Fruit fly (Drosophila melanogaster) whole organism, embryonic: ENCODE results near the gene CG33287.

Experiments
- ATbp ChIP-seq: fragments of 200-800 bp; sonication (Bioruptor generic); optimal IDR thresholded peaks from 2 replicates; lab custom pipeline; 2017; ENCODE audit warnings: missing biosample characterization, mild to moderate bottlenecking, missing genetic modification characterization, missing genetic modification reagents
- B-H2 ChIP-seq: fragments of 200-800 bp; sonication (Bioruptor generic); optimal IDR thresholded peaks from 2 replicates; lab custom pipeline; 2018; ENCODE audit warnings: missing biosample characterization, mild to moderate bottlenecking, missing genetic modification characterization
- BEAF-32 ChIP-seq: fragments of 200-800 bp; sonication (Bioruptor generic); optimal IDR thresholded peaks from 3 replicates; lab custom pipeline; 2017; ENCODE audit warnings: missing biosample characterization, missing genetic modification characterization, mild to moderate bottlenecking, moderate library complexity, missing genetic modification reagents
- CG11504 ChIP-seq: fragments of 200-800 bp; sonication (Bioruptor generic); optimal IDR thresholded peaks from 3 replicates; lab custom pipeline; 2019; ENCODE audit warnings: missing biosample characterization, mild to moderate bottlenecking, missing genetic modification characterization, moderate library complexity
- CG13296 ChIP-seq: fragments of 200-800 bp; sonication (Bioruptor generic); optimal IDR thresholded peaks from 3 replicates; lab custom pipeline; 2018; ENCODE audit warnings: missing biosample characterization, mild to moderate bottlenecking, missing genetic modification characterization
- CG13424 ChIP-seq: fragments of 200-800 bp; sonication (Bioruptor generic); optimal IDR thresholded peaks from 2 replicates; lab custom pipeline; 2019; ENCODE audit warnings: missing biosample characterization, mild to moderate bottlenecking, missing genetic modification characterization, moderate library complexity
- CG15011 ChIP-seq: fragments of 200-800 bp; sonication (Bioruptor generic); optimal IDR thresholded peaks from 3 replicates; lab custom pipeline; 2018; ENCODE audit warnings: missing biosample characterization, mild to moderate bottlenecking, missing genetic modification characterization
- CG17912 ChIP-seq: fragments of 200-800 bp; sonication (Bioruptor generic); optimal IDR thresholded peaks from 2 replicates; lab custom pipeline; 2018; ENCODE audit warnings: missing biosample characterization, mild to moderate bottlenecking, missing genetic modification characterization
- CG30403 ChIP-seq: fragments of 200-800 bp; sonication (Bioruptor generic); optimal IDR thresholded peaks from 3 replicates; lab custom pipeline; 2016; ENCODE audit warnings: missing biosample characterization, missing genetic modification characterization
- CG30431 ChIP-seq: fragments of 200-800 bp; sonication (Bioruptor generic); optimal IDR thresholded peaks from 2 replicates; lab custom pipeline; 2017; ENCODE audit warnings: missing biosample characterization, missing genetic modification characterization
- CG33213 ChIP-seq: fragments of 200-800 bp; sonication (Bioruptor generic); optimal IDR thresholded peaks from 3 replicates; lab custom pipeline; 2016; ENCODE audit warnings: missing biosample characterization, missing genetic modification characterization
- CG3407 ChIP-seq: fragments of 200-800 bp; sonication (Bioruptor generic); optimal IDR thresholded peaks from 2 replicates; lab custom pipeline; 2018; ENCODE audit warnings: missing biosample characterization, mild to moderate bottlenecking, missing genetic modification characterization
- CG6654 ChIP-seq: fragments of 200-800 bp; sonication (Bioruptor generic); optimal IDR thresholded peaks from 2 replicates; lab custom pipeline; 2017; ENCODE audit warnings: missing biosample characterization, mild to moderate bottlenecking, missing genetic modification characterization
- CG7372 ChIP-seq: fragments of 200-800 bp; sonication (Bioruptor generic); IDR thresholded peaks from 2 replicates; pipeline ENCODE4 v1.3.6; 2022; ENCODE audit warnings: missing biosample characterization, missing genetic modification characterization
- CTCF ChIP-seq: fragments of 200-800 bp; sonication (Bioruptor generic); optimal IDR thresholded peaks from 2 replicates; lab custom pipeline; 2017; ENCODE audit warnings: missing biosample characterization, mild to moderate bottlenecking, missing genetic modification characterization, moderate library complexity
- CoRest ChIP-seq: fragments of 200-800 bp; sonication (Bioruptor generic); optimal IDR thresholded peaks from 3 replicates; lab custom pipeline; 2018; ENCODE audit warnings: missing biosample characterization, mild to moderate bottlenecking, missing genetic modification characterization, moderate library complexity
- Dad ChIP-seq: fragments of 200-800 bp; sonication (Bioruptor generic); optimal IDR thresholded peaks from 3 replicates; lab custom pipeline; 2016; ENCODE audit warnings: missing biosample characterization, missing genetic modification characterization
- Eip74EF ChIP-seq, 2 experiments: fragments of 200-800 bp in 1 of 2; fragments of >200 bp in 1 of 2; sonication (Bioruptor generic) in 1 of 2; optimal IDR thresholded peaks; 2 replicates each; lab custom pipeline; 2017 to 2019; ENCODE audit warnings: missing biosample characterization in 2 of 2, missing genetic modification characterization in 2 of 2, mild to moderate bottlenecking in 1 of 2, moderate library complexity in 1 of 2
- HmgZ ChIP-seq: fragments of 200-800 bp; sonication (Bioruptor generic); optimal IDR thresholded peaks from 2 replicates; lab custom pipeline; 2018; ENCODE audit warnings: missing biosample characterization, mild to moderate bottlenecking, missing genetic modification characterization
- Med ChIP-seq: fragments of 200-800 bp; sonication (Bioruptor generic); peaks from one replicate; lab custom pipeline; 2016; ENCODE audit warnings: missing biosample characterization, missing genetic modification characterization, mild to moderate bottlenecking, inconsistent platforms, moderate library complexity
- Nf-YA ChIP-seq: fragments of 200-800 bp; sonication (Bioruptor generic); IDR thresholded peaks from 2 replicates; pipeline ENCODE4 v1.3.6; 2022; ENCODE audit warnings: missing biosample characterization, missing genetic modification characterization
- Optix ChIP-seq: fragments of 200-800 bp; sonication (Bioruptor generic); IDR thresholded peaks from 3 replicates; pipeline ENCODE4 v1.3.6; 2022; ENCODE audit warnings: missing biosample characterization, missing genetic modification characterization
- Six4 ChIP-seq: fragments of 200-800 bp; sonication (Bioruptor generic); optimal IDR thresholded peaks from 2 replicates; lab custom pipeline; 2016; ENCODE audit warnings: missing biosample characterization, missing genetic modification characterization
- Sox102F ChIP-seq: fragments of 200-800 bp; sonication (Bioruptor generic); optimal IDR thresholded peaks from 2 replicates; lab custom pipeline; 2018; ENCODE audit warnings: missing biosample characterization, mild to moderate bottlenecking, missing genetic modification characterization, moderate library complexity
- Trl ChIP-seq, 3 experiments: fragments of >200 bp in 2 of 3; fragments of 200-800 bp in 1 of 3; sonication (Bioruptor generic) in 1 of 3; optimal IDR thresholded peaks; 2 replicates in 1 of 3; 3 replicates in 2 of 3; lab custom pipeline; 2016 to 2017; ENCODE audit warnings: missing biosample characterization in 1 of 3, missing genetic modification characterization in 1 of 3
- ac ChIP-seq: fragments of 200-800 bp; sonication (Bioruptor generic); optimal IDR thresholded peaks from 3 replicates; lab custom pipeline; 2017; ENCODE audit warnings: missing biosample characterization, mild to moderate bottlenecking, missing genetic modification characterization
- az2 ChIP-seq: fragments of 200-800 bp; sonication (Bioruptor generic); optimal IDR thresholded peaks from 3 replicates; lab custom pipeline; 2016; ENCODE audit warnings: missing biosample characterization, missing genetic modification characterization
- bcd ChIP-seq: fragments of 200-800 bp; sonication (Bioruptor generic); optimal IDR thresholded peaks from 2 replicates; lab custom pipeline; 2017; ENCODE audit warnings: missing biosample characterization, mild to moderate bottlenecking, missing genetic modification characterization
- chm ChIP-seq: fragments of 200-800 bp; sonication (Bioruptor generic); IDR thresholded peaks from 2 replicates; pipeline ENCODE4 v1.3.6; 2022; ENCODE audit warnings: missing biosample characterization, missing genetic modification characterization
- cwo ChIP-seq: fragments of 200-800 bp; sonication (Bioruptor generic); optimal IDR thresholded peaks from 3 replicates; lab custom pipeline; 2017; ENCODE audit warnings: missing biosample characterization, missing genetic modification characterization, mild to moderate bottlenecking, moderate library complexity, missing genetic modification reagents
- dmrt11E ChIP-seq: fragments of 200-800 bp; sonication (Bioruptor generic); optimal IDR thresholded peaks from 3 replicates; lab custom pipeline; 2018; ENCODE audit warnings: missing biosample characterization, mild to moderate bottlenecking, missing genetic modification characterization, moderate library complexity
- ewg ChIP-seq: fragments of 200-800 bp; sonication (Bioruptor generic); optimal IDR thresholded peaks from 3 replicates; lab custom pipeline; 2017; ENCODE audit warnings: mild to moderate bottlenecking, missing biosample characterization, missing genetic modification reagents, missing genetic modification characterization
- fd64A ChIP-seq: fragments of 200-800 bp; sonication (Bioruptor generic); optimal IDR thresholded peaks from 3 replicates; lab custom pipeline; 2018; ENCODE audit warnings: missing biosample characterization, mild to moderate bottlenecking, missing genetic modification characterization
- gem ChIP-seq: fragments of 200-800 bp; sonication (Bioruptor generic); optimal IDR thresholded peaks from 2 replicates; lab custom pipeline; 2019; ENCODE audit warnings: missing biosample characterization, mild to moderate bottlenecking, missing genetic modification characterization, moderate library complexity
- jumu ChIP-seq: fragments of 200-800 bp; sonication (Bioruptor generic); optimal IDR thresholded peaks from 3 replicates; lab custom pipeline; 2016; ENCODE audit warnings: missing biosample characterization, missing genetic modification characterization
- nmo ChIP-seq: fragments of 200-800 bp; sonication (Bioruptor generic); optimal IDR thresholded peaks from 2 replicates; lab custom pipeline; 2018; ENCODE audit warnings: missing biosample characterization, mild to moderate bottlenecking, missing genetic modification characterization, moderate library complexity
- onecut ChIP-seq: fragments of 200-800 bp; sonication (Bioruptor generic); IDR thresholded peaks from 2 replicates; pipeline ENCODE4 v1.3.6; 2022; ENCODE audit warnings: missing biosample characterization, missing genetic modification characterization
- otp ChIP-seq: fragments of 200-800 bp; sonication (Bioruptor generic); IDR thresholded peaks from 3 replicates; pipeline ENCODE4, ENCODE4 v1.3.6; 2022; ENCODE audit warnings: missing biosample characterization, missing genetic modification characterization
- phol ChIP-seq: fragments of 200-800 bp; sonication (Bioruptor generic); optimal IDR thresholded peaks from 3 replicates; lab custom pipeline; 2018; ENCODE audit warnings: missing biosample characterization, mild to moderate bottlenecking, missing genetic modification characterization, moderate library complexity
- pita ChIP-seq: fragments of 200-800 bp; sonication (Bioruptor generic); optimal IDR thresholded peaks from 2 replicates; lab custom pipeline; 2017; ENCODE audit warnings: missing biosample characterization, mild to moderate bottlenecking, missing genetic modification characterization
- prd ChIP-seq, 3 experiments: fragments of >200 bp in 2 of 3; fragments of 200-800 bp in 1 of 3; sonication (Bioruptor generic) in 1 of 3; optimal IDR thresholded peaks in 2 of 3; IDR thresholded peaks in 1 of 3; 2 replicates in 2 of 3; 3 replicates in 1 of 3; pipeline versions ENCODE4 v1.3.6 to Lab custom; 2017 to 2022; ENCODE audit warnings: missing biosample characterization in 1 of 3, missing genetic modification characterization in 1 of 3
- sc ChIP-seq, 3 experiments: fragments of >200 bp in 2 of 3; fragments of 200-800 bp in 1 of 3; sonication (Bioruptor generic) in 1 of 3; optimal IDR thresholded peaks; 2 replicates in 2 of 3; 3 replicates in 1 of 3; lab custom pipeline; 2017; ENCODE audit warnings: mild to moderate bottlenecking in 1 of 3, missing biosample characterization in 1 of 3, missing genetic modification characterization in 1 of 3, missing genetic modification reagents in 1 of 3
- shn ChIP-seq: fragments of 200-800 bp; sonication (Bioruptor generic); optimal IDR thresholded peaks from 3 replicates; lab custom pipeline; 2016; ENCODE audit warnings: missing biosample characterization, missing genetic modification characterization
- unc-4 ChIP-seq: fragments of 200-800 bp; sonication (Bioruptor generic); IDR thresholded peaks from 2 replicates; pipeline ENCODE4 v1.3.6; 2022; ENCODE audit warnings: missing biosample characterization, missing genetic modification characterization; ENCODE audit not compliant: partially characterized antibody
- zen ChIP-seq: fragments of 200-800 bp; sonication (Bioruptor generic); optimal IDR thresholded peaks from 3 replicates; lab custom pipeline; 2018; ENCODE audit warnings: missing biosample characterization, mild to moderate bottlenecking, missing genetic modification characterization, moderate library complexity
- zf30C ChIP-seq: fragments of 200-800 bp; sonication (Bioruptor generic); optimal IDR thresholded peaks from 3 replicates; lab custom pipeline; 2018; ENCODE audit warnings: missing biosample characterization, mild to moderate bottlenecking, missing genetic modification characterization

CG33287 gene

dm6 chr3L:20931510-20931909, 39.0 kb downstream of the CG33287 start (continued):
- TF ChIP-seq pita (GFP tag; lab: Kevin White, UChicago) (no peak), BEAF-32 (GFP tag; lab: Kevin White, UChicago) (no peak), CG3407 (GFP tag; lab: Kevin White, UChicago) (no peak), CG13296 (GFP tag; lab: Kevin White, UChicago) (no peak), jumu (GFP tag; lab: Kevin White, UChicago) (no peak), ATbp (GFP tag; lab: Kevin White, UChicago) (no peak), CG33213 (no peak), HmgZ (tag; lab: Kevin White, UChicago) (no peak), fd64A (no peak)

dm6 chr3L:20930059-20930785, 40.2 kb downstream of the CG33287 start:
- TF ChIP-seq Sox102F (GFP tag; lab: Kevin White, UChicago) (peak; percentile 73), Trl (optimal IDR thresholded peaks at IDR 0.05; lab: Kevin White, UChicago) (no peak), Trl (GFP tag; optimal IDR thresholded peaks at IDR 0.05; lab: Kevin White, UChicago) (no peak), ac (GFP tag; lab: Kevin White, UChicago) (no peak), CG30431 (peak; percentile 17), phol (peak; percentile 82), bcd (GFP tag; lab: Kevin White, UChicago) (peak; percentile 26), nmo (peak; percentile 77), Six4 (GFP tag; lab: Kevin White, UChicago) (peak; percentile 9), Med (no peak), CG6654 (GFP tag; lab: Kevin White, UChicago) (peak; percentile 15), unc-4 (GFP tag; lab: Robert Waterston, UW) (no peak), Eip74EF (GFP tag; optimal IDR thresholded peaks at IDR 0.05; lab: Kevin White, UChicago) (peak in 1 of 2 experiments; percentile 23), CG7372 (GFP tag; lab: Robert Waterston, UW) (no peak), prd (optimal IDR thresholded peaks at IDR 0.05; lab: Kevin White, UChicago) (no peak), prd (GFP tag; IDR thresholded peaks at IDR 0.05; lab: Robert Waterston, UW) (peak; percentile 67; the same call in 2 of the 3 replicates), otp (GFP tag; lab: Robert Waterston, UW) (no peak), shn (GFP tag; lab: Kevin White, UChicago) (no peak), CG13296 (GFP tag; lab: Kevin White, UChicago) (no peak), gem (peak; percentile 79), az2 (GFP tag; lab: Kevin White, UChicago) (peak; percentile 50), chm (no peak), CG11504 (peak; percentile 72), CG15011 (GFP tag; lab: Kevin White, UChicago) (no peak), CG30403 (GFP tag; lab: Kevin White, UChicago) (peak; percentile 21), onecut (GFP tag; lab: Robert Waterston, UW) (no peak), sc (optimal IDR thresholded peaks at IDR 0.05; lab: Kevin White, UChicago) (no peak), sc (GFP tag; optimal IDR thresholded peaks at IDR 0.05; lab: Kevin White, UChicago) (peak; percentile 31), ewg (peak; percentile 36), CG17912 (GFP tag; lab: Kevin White, UChicago) (no peak), Dad (GFP tag; lab: Kevin White, UChicago) (no peak), CoRest (tag; lab: Kevin White, UChicago) (peak; percentile 58), dmrt11E (tag; lab: Kevin White, UChicago) (peak; percentile 82), CG13424 (peak; percentile 48), zen (tag; lab: Kevin White, UChicago) (peak; percentile 41), Optix (GFP tag; lab: Robert Waterston, UW) (no peak), Nf-YA (GFP tag; lab: Robert Waterston, UW) (no peak), CTCF (no peak), zf30C (GFP tag; lab: Kevin White, UChicago) (peak; percentile 48), cwo (no peak), B-H2 (GFP tag; lab: Kevin White, UChicago) (no peak)
